Worm (Caenorhabditis elegans): ENCODE measurements around the gene nhr-136.

DNA sequence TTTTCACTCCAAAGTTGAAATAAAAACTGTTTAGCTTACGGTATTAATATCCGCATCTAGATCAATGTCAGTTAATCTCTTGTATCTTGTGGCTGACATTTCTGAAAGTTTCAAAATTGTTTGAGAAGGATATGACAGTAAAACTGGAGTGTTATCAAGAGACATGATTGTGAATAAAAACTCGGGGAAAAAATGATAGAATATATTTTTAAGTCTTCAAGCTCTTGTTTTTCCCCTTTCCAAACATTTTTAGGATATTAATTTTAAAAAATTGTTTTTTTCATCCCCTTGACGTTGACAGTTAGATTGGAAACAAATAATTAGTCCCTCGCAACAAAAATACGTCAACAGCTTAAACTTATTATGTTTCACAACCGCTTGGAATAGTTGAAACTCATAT lies 32.1 kb upstream of the nhr-136 start, which contains the start of gene R07B7.6:
- TF ChIP-seq med-1 (GFP tag; optimal IDR thresholded peaks at IDR 0.05; ENCODE audit: insufficient read depth) (no peak), ztf-23 (GFP tag; IDR thresholded peaks at IDR 0.05) (no peak)

Measured in whole organism, midembryonic.